Fruit fly (Drosophila melanogaster) whole organism, prepupa: ENCODE results near the gene CG1927.

ENCODE experiments used
- CG10631 ChIP-seq: fragments of 200-800 bp; sonication (Bioruptor generic); optimal IDR thresholded peaks from 2 replicates; lab custom pipeline; 2016; ENCODE audit warnings: missing biosample characterization, missing genetic modification characterization
- CG11902 ChIP-seq: fragments of 200-800 bp; sonication (Bioruptor generic); optimal IDR thresholded peaks from 3 replicates; lab custom pipeline; 2016; ENCODE audit warnings: missing biosample characterization, missing genetic modification characterization
- CG15336 ChIP-seq: fragments of 200-800 bp; sonication (Bioruptor generic); IDR thresholded peaks from 2 replicates; pipeline ENCODE4 v1.3.6; 2022; ENCODE audit warnings: missing biosample characterization, missing genetic modification characterization
- CG1621 ChIP-seq: fragments of 200-800 bp; sonication (Bioruptor generic); optimal IDR thresholded peaks from 3 replicates; lab custom pipeline; 2018; ENCODE audit warnings: missing biosample characterization, mild to moderate bottlenecking, missing genetic modification characterization
- CG3919 ChIP-seq: fragments of 200-800 bp; sonication (Bioruptor generic); optimal IDR thresholded peaks from 3 replicates; lab custom pipeline; 2016; ENCODE audit warnings: missing biosample characterization, missing genetic modification characterization
- CG4318 ChIP-seq: fragments of 200-800 bp; sonication (Bioruptor generic); optimal IDR thresholded peaks from 3 replicates; lab custom pipeline; 2017; ENCODE audit warnings: missing biosample characterization, mild to moderate bottlenecking, missing genetic modification characterization
- CG6163 ChIP-seq: fragments of 200-800 bp; sonication (Bioruptor generic); IDR thresholded peaks from 3 replicates; pipeline ENCODE4 v1.3.6; 2022; ENCODE audit warnings: missing biosample characterization, missing genetic modification characterization
- CG6276 ChIP-seq: fragments of 200-800 bp; sonication (Bioruptor generic); optimal IDR thresholded peaks from 2 replicates; lab custom pipeline; 2017; ENCODE audit warnings: missing biosample characterization, mild to moderate bottlenecking, missing genetic modification characterization
- CG6792 ChIP-seq: fragments of 200-800 bp; sonication (Bioruptor generic); optimal IDR thresholded peaks from 3 replicates; lab custom pipeline; 2016; ENCODE audit warnings: missing biosample characterization, missing genetic modification characterization
- CG6808 ChIP-seq: fragments of 200-800 bp; sonication (Bioruptor generic); optimal IDR thresholded peaks from 3 replicates; lab custom pipeline; 2017; ENCODE audit warnings: missing biosample characterization, missing genetic modification characterization, mild to moderate bottlenecking, moderate library complexity, missing genetic modification reagents
- CG6854 ChIP-seq: fragments of 200-800 bp; sonication (Bioruptor generic); optimal IDR thresholded peaks from 2 replicates; lab custom pipeline; 2017; ENCODE audit warnings: missing biosample characterization, mild to moderate bottlenecking, missing genetic modification characterization
- CG8319 ChIP-seq: fragments of 200-800 bp; sonication (Bioruptor generic); optimal IDR thresholded peaks from 3 replicates; lab custom pipeline; 2016; ENCODE audit warnings: missing biosample characterization, missing genetic modification characterization
- CG8632 ChIP-seq: fragments of 200-800 bp; sonication (Bioruptor generic); optimal IDR thresholded peaks from 3 replicates; lab custom pipeline; 2016; ENCODE audit warnings: missing biosample characterization, missing genetic modification characterization
- CG9139 ChIP-seq: fragments of 200-800 bp; sonication (Bioruptor generic); optimal IDR thresholded peaks from 3 replicates; lab custom pipeline; 2017; ENCODE audit warnings: missing biosample characterization, mild to moderate bottlenecking, missing genetic modification characterization
- Eip75B ChIP-seq: fragments of 200-800 bp; sonication (Bioruptor generic); optimal IDR thresholded peaks from 3 replicates; lab custom pipeline; 2016; ENCODE audit warnings: missing biosample characterization, missing genetic modification characterization
- Eip78C ChIP-seq: fragments of 200-800 bp; sonication (Bioruptor generic); peaks from one replicate; lab custom pipeline; 2016; ENCODE audit warnings: missing biosample characterization, missing genetic modification characterization
- Eip93F ChIP-seq: fragments of 200-800 bp; sonication (Bioruptor generic); optimal IDR thresholded peaks from 2 replicates; lab custom pipeline; 2016; ENCODE audit warnings: missing biosample characterization, mild to moderate bottlenecking, missing genetic modification characterization
- Ets21C ChIP-seq: fragments of 200-800 bp; sonication (Bioruptor generic); optimal IDR thresholded peaks from 3 replicates; lab custom pipeline; 2016; ENCODE audit warnings: missing biosample characterization, missing genetic modification characterization
- Gug ChIP-seq: fragments of 200-800 bp; sonication (Bioruptor generic); IDR thresholded peaks from 2 replicates; pipeline ENCODE4 v1.3.6; 2022; ENCODE audit warnings: missing biosample characterization, missing genetic modification characterization
- Hr38 ChIP-seq: sonication (Bioruptor generic); optimal IDR thresholded peaks from 2 replicates; lab custom pipeline; 2016; ENCODE audit warnings: missing biosample characterization, missing genetic modification characterization
- Met ChIP-seq: fragments of 200-800 bp; sonication (Bioruptor generic); optimal IDR thresholded peaks from 3 replicates; lab custom pipeline; 2016; ENCODE audit warnings: missing biosample characterization, missing genetic modification characterization
- Sox102F ChIP-seq: fragments of 200-800 bp; sonication (Bioruptor generic); optimal IDR thresholded peaks from 2 replicates; lab custom pipeline; 2016; ENCODE audit warnings: missing biosample characterization, mild to moderate bottlenecking, missing genetic modification characterization
- Sox14 ChIP-seq: fragments of 200-800 bp; sonication (Bioruptor generic); optimal IDR thresholded peaks from 3 replicates; lab custom pipeline; 2016; ENCODE audit warnings: missing biosample characterization, missing genetic modification characterization
- Sox15 ChIP-seq: fragments of 200-800 bp; sonication (Bioruptor generic); optimal IDR thresholded peaks from 3 replicates; lab custom pipeline; 2016; ENCODE audit warnings: missing biosample characterization, missing genetic modification characterization
- acj6 ChIP-seq: fragments of 200-800 bp; sonication (Bioruptor generic); optimal IDR thresholded peaks from 3 replicates; lab custom pipeline; 2016; ENCODE audit warnings: missing biosample characterization, missing genetic modification characterization
- cyc ChIP-seq: fragments of 200-800 bp; sonication (Bioruptor generic); optimal IDR thresholded peaks from 3 replicates; lab custom pipeline; 2016; ENCODE audit warnings: missing biosample characterization, missing genetic modification characterization
- dsx ChIP-seq: fragments of 200-800 bp; optimal IDR thresholded peaks from 3 replicates; lab custom pipeline; 2019; ENCODE audit warnings: missing biosample characterization, mild to moderate bottlenecking, missing genetic modification characterization, moderate library complexity; ENCODE audit not compliant: poor library complexity, severe bottlenecking
- eg ChIP-seq: fragments of 200-800 bp; sonication (Bioruptor generic); IDR thresholded peaks from 3 replicates; pipeline ENCODE4 v1.3.6; 2022; ENCODE audit warnings: missing biosample characterization, missing genetic modification characterization
- esn ChIP-seq: fragments of 200-800 bp; sonication (Bioruptor generic); optimal IDR thresholded peaks from 2 replicates; lab custom pipeline; 2016; ENCODE audit warnings: missing biosample characterization, mild to moderate bottlenecking, missing genetic modification characterization, moderate library complexity
- fd59A ChIP-seq: fragments of 200-800 bp; sonication (Bioruptor generic); optimal IDR thresholded peaks from 2 replicates; lab custom pipeline; 2017; ENCODE audit warnings: missing biosample characterization, mild to moderate bottlenecking, missing genetic modification characterization, missing genetic modification reagents
- fd85E ChIP-seq: fragments of 200-800 bp; sonication (Bioruptor generic); optimal IDR thresholded peaks from 3 replicates; lab custom pipeline; 2016; ENCODE audit warnings: missing biosample characterization, missing genetic modification characterization
- fkh ChIP-seq: fragments of 200-800 bp; sonication (Bioruptor generic); optimal IDR thresholded peaks from 3 replicates; lab custom pipeline; 2017; ENCODE audit warnings: missing biosample characterization, mild to moderate bottlenecking, missing genetic modification characterization, moderate library complexity
- pdm3 ChIP-seq: fragments of 200-800 bp; sonication (Bioruptor generic); optimal IDR thresholded peaks from 3 replicates; lab custom pipeline; 2016; ENCODE audit warnings: missing biosample characterization, missing genetic modification characterization
- salr ChIP-seq, 2 experiments: fragments of 200-800 bp; sonication (Bioruptor generic); optimal IDR thresholded peaks; 3 replicates each; lab custom pipeline; 2016 to 2018; ENCODE audit warnings: missing biosample characterization in 2 of 2, missing genetic modification characterization in 2 of 2, mild to moderate bottlenecking in 1 of 2
- ss ChIP-seq, 2 experiments: fragments of 200-800 bp; sonication (Bioruptor generic); optimal IDR thresholded peaks; 2 replicates in 1 of 2; 3 replicates in 1 of 2; lab custom pipeline; 2017 to 2018; ENCODE audit warnings: mild to moderate bottlenecking in 2 of 2, missing biosample characterization in 2 of 2, missing genetic modification characterization in 2 of 2, moderate library complexity in 1 of 2
- svp ChIP-seq: fragments of 200-800 bp; sonication (Bioruptor generic); peaks from one replicate; lab custom pipeline; 2016; ENCODE audit warnings: missing biosample characterization, missing genetic modification characterization
- topi ChIP-seq: fragments of 200-800 bp; sonication (Bioruptor generic); optimal IDR thresholded peaks from 3 replicates; lab custom pipeline; 2016; ENCODE audit warnings: missing biosample characterization, missing genetic modification characterization
- vri ChIP-seq: fragments of 200-800 bp; sonication (Bioruptor generic); optimal IDR thresholded peaks from 3 replicates; lab custom pipeline; 2016; ENCODE audit warnings: missing biosample characterization, mild to moderate bottlenecking, missing genetic modification characterization

The CG1927 gene

DNA sequence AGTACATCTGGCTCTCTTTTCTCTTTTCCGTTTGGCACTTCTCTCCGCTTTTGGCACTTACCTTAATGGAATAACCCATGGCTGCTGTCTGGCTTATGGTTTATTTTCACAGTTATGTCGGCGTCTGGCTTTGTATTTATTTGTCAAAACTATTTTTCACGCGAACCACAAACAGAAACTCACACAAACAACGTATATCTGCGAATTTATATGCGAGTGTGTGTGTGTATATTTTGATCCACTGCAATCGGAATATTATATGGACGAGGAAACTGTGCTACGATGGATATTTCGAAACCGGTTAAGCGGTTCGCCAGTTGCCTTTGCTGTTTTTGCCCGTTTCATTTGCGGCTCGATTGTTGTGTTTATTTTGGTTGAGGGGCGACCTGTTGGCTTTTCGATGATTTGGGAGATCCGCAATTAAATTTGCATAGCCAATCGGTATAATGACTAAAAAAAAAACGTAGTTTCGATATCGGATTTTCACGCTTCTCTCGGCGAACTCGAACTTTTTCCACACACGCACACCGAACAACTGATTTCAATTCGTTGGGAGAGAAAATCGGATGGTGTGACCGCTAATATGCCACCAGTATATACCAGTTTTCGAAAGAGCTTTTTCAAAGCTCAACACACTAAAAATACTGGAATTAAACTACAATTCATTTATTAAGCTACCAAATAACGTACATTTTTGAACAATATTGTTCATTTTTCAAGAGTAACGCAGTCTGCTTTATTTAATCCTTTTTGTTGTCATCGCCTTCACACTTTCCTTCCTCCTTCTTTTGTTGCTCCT is at the start of gene CG1927:
CG1927 (minus strand) TSS at position 541 of the 799 bp plus-strand sequence.
- TF ChIP-seq topi (no peak), Eip78C (peak; percentile 69), ss (GFP tag; optimal IDR thresholded peaks at IDR 0.05; lab: Kevin White, UChicago) (peak; percentile 40 to 50), Eip75B (GFP tag; lab: Kevin White, UChicago) (peak; percentile 5), fkh (GFP tag; lab: Kevin White, UChicago) (peak; percentile 62), CG15336 (GFP tag; lab: Robert Waterston, UW) (peak; percentile 10; the same call in 1 of the 2 replicates), esn (GFP tag; lab: Kevin White, UChicago) (peak; percentile 22), svp (GFP tag; lab: Kevin White, UChicago) (peak; percentile 47), CG6854 (GFP tag; lab: Kevin White, UChicago) (peak; percentile 22), CG8319 (GFP tag; lab: Kevin White, UChicago) (no peak)

DNA sequence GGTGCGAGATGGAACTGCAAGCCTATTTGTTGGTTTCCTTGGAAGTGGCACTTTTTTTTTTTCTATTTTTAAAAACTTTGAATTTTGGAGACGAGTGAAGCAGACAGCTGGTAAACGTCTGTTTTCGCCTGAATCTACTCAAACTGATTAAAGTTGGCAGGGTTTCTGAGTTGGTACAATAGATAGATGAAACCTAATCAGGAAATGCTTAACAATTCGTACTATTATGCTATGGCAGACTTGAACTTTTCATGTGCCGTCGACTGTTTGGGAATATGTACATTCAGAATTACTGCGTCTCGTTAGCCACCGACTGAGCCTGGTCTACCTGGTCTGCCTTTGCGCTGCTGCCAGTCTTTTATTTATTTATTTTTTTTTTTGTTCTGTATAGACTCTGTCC is 35.7 kb upstream of the CG1927 start, which contains the start of gene CG42841:
CG42841 (minus strand) TSS at position 101 of the 400 bp plus-strand sequence.
- TF ChIP-seq Eip78C (no peak), Eip75B (GFP tag; lab: Kevin White, UChicago) (no peak), CG8632 (GFP tag; lab: Kevin White, UChicago) (no peak), dsx (GFP tag; lab: Kevin White, UChicago) (no peak), pdm3 (no peak), CG6854 (GFP tag; lab: Kevin White, UChicago) (no peak), CG1621 (no peak), salr (GFP tag; optimal IDR thresholded peaks at IDR 0.05; lab: Kevin White, UChicago) (no peak), Hr38 (GFP tag; lab: Kevin White, UChicago) (no peak), CG9139 (no peak), Eip93F (no peak), Gug (GFP tag; lab: Robert Waterston, UW) (no peak), Met (GFP tag; lab: Kevin White, UChicago) (no peak), CG6808 (GFP tag; lab: Kevin White, UChicago) (no peak), CG10631 (no peak), Sox102F (GFP tag; lab: Kevin White, UChicago) (no peak), CG3919 (GFP tag; lab: Kevin White, UChicago) (no peak), CG6276 (GFP tag; lab: Kevin White, UChicago) (no peak), Sox14 (no peak)

DNA sequence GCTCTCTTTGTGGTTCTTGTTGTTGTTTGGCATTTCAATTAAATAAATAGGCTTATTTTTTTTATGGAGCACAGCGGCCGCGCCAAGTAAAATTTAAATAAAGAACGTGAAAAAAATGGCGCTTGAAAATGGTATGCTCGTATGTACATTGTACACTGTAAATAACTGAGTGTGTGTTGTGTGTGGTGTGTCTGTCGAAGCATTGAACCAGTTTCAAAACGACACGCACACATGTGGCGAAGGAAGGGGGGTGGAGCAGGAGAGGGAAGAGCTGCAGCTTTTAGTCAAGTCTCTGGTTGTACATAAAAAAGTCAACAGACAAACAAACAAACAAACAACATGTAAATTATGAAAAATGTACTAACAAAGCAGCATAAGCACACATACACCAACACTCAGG is 34.9 kb upstream of the CG1927 start:
- TF ChIP-seq CG4318 (GFP tag; lab: Kevin White, UChicago) (no peak), topi (no peak), CG6792 (no peak), fkh (GFP tag; lab: Kevin White, UChicago) (peak; percentile 57), Sox15 (GFP tag; lab: Kevin White, UChicago) (no peak)

DNA sequence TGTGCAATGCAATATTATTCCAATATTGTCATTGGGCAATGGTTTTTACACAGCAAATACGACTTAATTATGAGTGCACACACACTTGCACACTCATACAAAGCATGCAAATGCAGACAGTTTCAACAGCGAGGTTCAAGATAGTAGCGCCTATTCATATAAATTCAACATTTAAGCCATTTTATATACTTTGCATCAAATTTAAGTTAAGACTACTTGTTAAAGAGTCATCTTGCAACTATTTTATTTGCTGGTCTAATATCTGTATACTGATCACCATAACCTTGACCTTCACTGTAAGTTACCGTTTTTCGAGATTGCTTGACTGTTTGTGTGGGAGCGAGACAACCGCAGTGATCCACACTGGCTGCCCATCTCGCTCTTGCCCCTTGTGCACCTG is 15.5 kb upstream of the CG1927 start:
- TF ChIP-seq svp (GFP tag; lab: Kevin White, UChicago) (peak; percentile 77), Eip78C (no peak), topi (peak; percentile 22), CG11902 (GFP tag; lab: Kevin White, UChicago) (peak; percentile 30), vri (GFP tag; lab: Kevin White, UChicago) (no peak)

DNA sequence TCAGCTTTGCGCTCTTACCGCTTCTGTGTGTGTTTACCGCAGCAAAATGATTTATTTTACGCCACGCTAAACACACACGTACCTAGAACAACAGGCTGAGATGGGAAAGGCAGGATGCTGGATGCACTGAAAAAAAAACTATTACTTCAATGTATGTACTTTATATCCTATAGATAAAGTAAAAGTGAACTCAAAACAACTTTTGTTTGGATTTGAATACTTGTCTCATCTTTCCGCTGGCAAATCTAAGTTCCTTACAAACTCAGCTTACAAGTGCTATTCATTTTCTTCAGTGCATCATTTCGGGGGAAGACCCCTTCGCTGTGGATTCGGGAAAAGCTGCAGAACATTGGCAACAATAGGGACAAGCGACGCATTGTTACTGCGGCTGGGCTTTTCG is 6.9 kb upstream of the CG1927 start:
- TF ChIP-seq fd59A (GFP tag; lab: Kevin White, UChicago) (no peak), ss (GFP tag; optimal IDR thresholded peaks at IDR 0.05; lab: Kevin White, UChicago) (peak; percentile 12 to 43), Eip78C (peak; percentile 73), Sox15 (GFP tag; lab: Kevin White, UChicago) (no peak), cyc (GFP tag; lab: Kevin White, UChicago) (no peak), eg (GFP tag; lab: Robert Waterston, UW) (0 out of 3 replicates have a peak, but pooled peaks have one; percentile 33), acj6 (GFP tag; lab: Kevin White, UChicago) (no peak), dsx (GFP tag; lab: Kevin White, UChicago) (peak; percentile 11), svp (GFP tag; lab: Kevin White, UChicago) (peak; percentile 55), esn (GFP tag; lab: Kevin White, UChicago) (no peak), fd85E (GFP tag; lab: Kevin White, UChicago) (no peak), Gug (GFP tag; lab: Robert Waterston, UW) (no peak), CG6163 (GFP tag; lab: Robert Waterston, UW) (no peak), Ets21C (no peak)
- TF ChIP-seq, all 60 proteins: peak for 5
